Fruit fly (Drosophila melanogaster) whole organism, embryonic: Measurements from ENCODE around the gene CG13124.

Experiments
- ATbp ChIP-seq: fragments of 200-800 bp; sonication (Bioruptor generic); optimal IDR thresholded peaks from 2 replicates; lab custom pipeline; 2017; ENCODE audit warnings: missing biosample characterization, mild to moderate bottlenecking, missing genetic modification characterization, missing genetic modification reagents
- Awh ChIP-seq: fragments of 200-800 bp; sonication (Bioruptor generic); IDR thresholded peaks from 2 replicates; pipeline ENCODE4, ENCODE4 v1.3.6; 2022; ENCODE audit warnings: missing biosample characterization, missing genetic modification characterization
- C15 ChIP-seq: fragments of 200-800 bp; sonication (Bioruptor generic); IDR thresholded peaks from 3 replicates; pipeline ENCODE4 v1.3.6; 2022; ENCODE audit warnings: missing biosample characterization, missing genetic modification characterization
- CG10431 ChIP-seq: fragments of 200-800 bp; sonication (Bioruptor generic); optimal IDR thresholded peaks from 3 replicates; lab custom pipeline; 2018; ENCODE audit warnings: missing biosample characterization, mild to moderate bottlenecking, missing genetic modification characterization
- CG10462 ChIP-seq: fragments of 200-800 bp; sonication (Bioruptor generic); optimal IDR thresholded peaks from 2 replicates; lab custom pipeline; 2016; ENCODE audit warnings: missing biosample characterization, missing genetic modification characterization
- CG11696 ChIP-seq: fragments of 200-800 bp; sonication (Bioruptor generic); IDR thresholded peaks from 2 replicates; pipeline ENCODE4 v1.3.6; 2022; ENCODE audit warnings: missing biosample characterization, missing genetic modification characterization
- CG14860 ChIP-seq: fragments of 200-800 bp; sonication (Bioruptor generic); IDR thresholded peaks from 3 replicates; pipeline ENCODE4 v1.3.6; 2022; ENCODE audit warnings: missing biosample characterization, missing genetic modification characterization; ENCODE audit not compliant: partially characterized antibody
- CG15011 ChIP-seq: fragments of 200-800 bp; sonication (Bioruptor generic); optimal IDR thresholded peaks from 3 replicates; lab custom pipeline; 2018; ENCODE audit warnings: missing biosample characterization, mild to moderate bottlenecking, missing genetic modification characterization
- CG17568 ChIP-seq: fragments of 200-800 bp; sonication (Bioruptor generic); optimal IDR thresholded peaks from 2 replicates; lab custom pipeline; 2018; ENCODE audit warnings: missing biosample characterization, mild to moderate bottlenecking, missing genetic modification characterization, moderate library complexity
- CG17829 ChIP-seq: fragments of 200-800 bp; optimal IDR thresholded peaks from 2 replicates; lab custom pipeline; 2019; ENCODE audit warnings: missing biosample characterization, mild to moderate bottlenecking, missing genetic modification characterization, moderate library complexity
- CG17912 ChIP-seq: fragments of 200-800 bp; sonication (Bioruptor generic); optimal IDR thresholded peaks from 2 replicates; lab custom pipeline; 2018; ENCODE audit warnings: missing biosample characterization, mild to moderate bottlenecking, missing genetic modification characterization
- CG2199 ChIP-seq: fragments of 200-800 bp; sonication (Bioruptor generic); IDR thresholded peaks from 3 replicates; pipeline ENCODE4 v1.3.6; 2022; ENCODE audit warnings: missing biosample characterization, missing genetic modification characterization
- CG2889 ChIP-seq: fragments of 200-800 bp; sonication (Bioruptor generic); IDR thresholded peaks from 3 replicates; pipeline ENCODE4 v1.3.6; 2022; ENCODE audit warnings: missing biosample characterization, missing genetic modification characterization
- CG30431 ChIP-seq: fragments of 200-800 bp; sonication (Bioruptor generic); optimal IDR thresholded peaks from 2 replicates; lab custom pipeline; 2017; ENCODE audit warnings: missing biosample characterization, missing genetic modification characterization
- CG34224 ChIP-seq: fragments of 200-800 bp; sonication (Bioruptor generic); IDR thresholded peaks from 3 replicates; pipeline ENCODE4 v1.3.6; 2022; ENCODE audit warnings: missing biosample characterization, missing genetic modification characterization; ENCODE audit not compliant: partially characterized antibody
- CG7556 ChIP-seq: fragments of 200-800 bp; sonication (Bioruptor generic); optimal IDR thresholded peaks from 2 replicates; lab custom pipeline; 2017; ENCODE audit warnings: missing biosample characterization, mild to moderate bottlenecking, missing genetic modification characterization
- CG7745 ChIP-seq: fragments of 200-800 bp; sonication (Bioruptor generic); optimal IDR thresholded peaks from 2 replicates; lab custom pipeline; 2018; ENCODE audit warnings: missing biosample characterization, mild to moderate bottlenecking, missing genetic modification characterization, moderate library complexity
- CG7786 ChIP-seq: fragments of 200-800 bp; sonication (Bioruptor generic); optimal IDR thresholded peaks from 2 replicates; lab custom pipeline; 2016; ENCODE audit warnings: missing biosample characterization, missing genetic modification characterization
- CG7928 ChIP-seq: fragments of 200-800 bp; sonication (Bioruptor generic); optimal IDR thresholded peaks from 2 replicates; lab custom pipeline; 2017; ENCODE audit warnings: missing biosample characterization, mild to moderate bottlenecking, missing genetic modification characterization
- CG7987 ChIP-seq: fragments of 200-800 bp; sonication (Bioruptor generic); optimal IDR thresholded peaks from 2 replicates; lab custom pipeline; 2018; ENCODE audit warnings: missing biosample characterization, mild to moderate bottlenecking, missing genetic modification characterization, moderate library complexity
- CG8388 ChIP-seq: fragments of 200-800 bp; sonication (Bioruptor generic); optimal IDR thresholded peaks from 2 replicates; lab custom pipeline; 2019; ENCODE audit warnings: missing biosample characterization, mild to moderate bottlenecking, missing genetic modification characterization, moderate library complexity
- D19B ChIP-seq: fragments of 200-800 bp; sonication (Bioruptor generic); optimal IDR thresholded peaks from 2 replicates; lab custom pipeline; 2017; ENCODE audit warnings: missing biosample characterization, mild to moderate bottlenecking, missing genetic modification characterization
- Dek ChIP-seq: fragments of 200-800 bp; sonication (Bioruptor generic); optimal IDR thresholded peaks from 3 replicates; lab custom pipeline; 2019; ENCODE audit warnings: missing biosample characterization, mild to moderate bottlenecking, missing genetic modification characterization, moderate library complexity
- Eip74EF ChIP-seq, 2 experiments: fragments of 200-800 bp in 1 of 2; fragments of >200 bp in 1 of 2; sonication (Bioruptor generic) in 1 of 2; optimal IDR thresholded peaks; 2 replicates each; lab custom pipeline; 2017 to 2019; ENCODE audit warnings: missing biosample characterization in 2 of 2, missing genetic modification characterization in 2 of 2, mild to moderate bottlenecking in 1 of 2, moderate library complexity in 1 of 2
- Gug ChIP-seq: fragments of 200-800 bp; sonication (Bioruptor generic); IDR thresholded peaks from 4 replicates; pipeline ENCODE4 v1.3.6; 2022; ENCODE audit warnings: missing biosample characterization, missing genetic modification characterization
- Hand ChIP-seq: fragments of 200-800 bp; sonication (Bioruptor generic); optimal IDR thresholded peaks from 2 replicates; lab custom pipeline; 2017; ENCODE audit warnings: mild to moderate bottlenecking, missing biosample characterization, missing genetic modification reagents, missing genetic modification characterization
- Hr39 ChIP-seq: fragments of >200 bp; optimal IDR thresholded peaks from 2 replicates; lab custom pipeline; 2017
- Max ChIP-seq: fragments of 200-800 bp; sonication (Bioruptor generic); optimal IDR thresholded peaks from 2 replicates; lab custom pipeline; 2016; ENCODE audit warnings: missing biosample characterization, mild to moderate bottlenecking, missing genetic modification characterization
- Nf-YB ChIP-seq: fragments of 200-800 bp; sonication (Bioruptor generic); optimal IDR thresholded peaks from 3 replicates; lab custom pipeline; 2019; ENCODE audit warnings: missing biosample characterization, mild to moderate bottlenecking, missing genetic modification characterization, moderate library complexity
- Ptx1 ChIP-seq: fragments of 200-800 bp; sonication (Bioruptor generic); IDR thresholded peaks from 2 replicates; pipeline ENCODE4 v1.3.6; 2022; ENCODE audit warnings: missing biosample characterization, missing genetic modification characterization
- Scr ChIP-seq: fragments of 200-800 bp; sonication (Bioruptor generic); IDR thresholded peaks from 2 replicates; pipeline ENCODE4 v1.3.6; 2022; ENCODE audit warnings: missing biosample characterization, missing genetic modification characterization; ENCODE audit not compliant: partially characterized antibody
- ash1 ChIP-seq: fragments of 200-800 bp; sonication (Bioruptor generic); optimal IDR thresholded peaks from 2 replicates; lab custom pipeline; 2018; ENCODE audit warnings: missing biosample characterization, mild to moderate bottlenecking, missing genetic modification characterization
- cg ChIP-seq: fragments of 200-800 bp; sonication (Bioruptor generic); optimal IDR thresholded peaks from 3 replicates; lab custom pipeline; 2019; ENCODE audit warnings: missing biosample characterization, mild to moderate bottlenecking, missing genetic modification characterization, moderate library complexity
- chm ChIP-seq: fragments of 200-800 bp; sonication (Bioruptor generic); IDR thresholded peaks from 2 replicates; pipeline ENCODE4 v1.3.6; 2022; ENCODE audit warnings: missing biosample characterization, missing genetic modification characterization
- dmrt99B ChIP-seq: fragments of 200-800 bp; sonication (Bioruptor generic); optimal IDR thresholded peaks from 2 replicates; lab custom pipeline; 2018; ENCODE audit warnings: missing biosample characterization, mild to moderate bottlenecking, missing genetic modification characterization, moderate library complexity
- en ChIP-seq: fragments of 200-800 bp; sonication (Bioruptor generic); optimal IDR thresholded peaks from 2 replicates; lab custom pipeline; 2016; ENCODE audit warnings: missing biosample characterization, missing genetic modification characterization
- fd96Cb ChIP-seq: fragments of 200-800 bp; sonication (Bioruptor generic); optimal IDR thresholded peaks from 2 replicates; lab custom pipeline; 2018; ENCODE audit warnings: missing biosample characterization, mild to moderate bottlenecking, missing genetic modification characterization, moderate library complexity
- grn ChIP-seq: fragments of 200-800 bp; sonication (Bioruptor generic); optimal IDR thresholded peaks from 3 replicates; lab custom pipeline; 2017; ENCODE audit warnings: missing biosample characterization, missing genetic modification characterization
- hbn ChIP-seq: fragments of 200-800 bp; sonication (Bioruptor generic); IDR thresholded peaks from 2 replicates; pipeline ENCODE4 v1.3.6; 2022; ENCODE audit warnings: missing biosample characterization, missing genetic modification characterization; ENCODE audit not compliant: partially characterized antibody
- pan ChIP-seq, 4 experiments: fragments of >200 bp in 3 of 4; fragments of 200-800 bp in 1 of 4; sonication (Bioruptor generic) in 1 of 4; optimal IDR thresholded peaks in 3 of 4; IDR thresholded peaks in 1 of 4; 2 replicates each; pipeline versions ENCODE4 v1.3.6 to Lab custom; 2017 to 2022; ENCODE audit warnings: missing biosample characterization in 2 of 4, missing genetic modification characterization in 2 of 4, mixed read lengths in 1 of 4
- sens ChIP-seq: fragments of 200-800 bp; sonication (Bioruptor generic); peaks from one replicate; lab custom pipeline; 2016; ENCODE audit warnings: missing biosample characterization, missing genetic modification characterization
- slou ChIP-seq: fragments of 200-800 bp; sonication (Bioruptor generic); optimal IDR thresholded peaks from 3 replicates; lab custom pipeline; 2016; ENCODE audit warnings: missing biosample characterization, missing genetic modification characterization
- so ChIP-seq: fragments of 200-800 bp; sonication (Bioruptor generic); IDR thresholded peaks from 3 replicates; pipeline ENCODE4 v1.3.6; 2022; ENCODE audit warnings: missing biosample characterization, missing genetic modification characterization
- tio ChIP-seq: fragments of 200-800 bp; sonication (Bioruptor generic); optimal IDR thresholded peaks from 2 replicates; lab custom pipeline; 2017; ENCODE audit warnings: missing biosample characterization, missing genetic modification characterization, inconsistent platforms
- twi ChIP-seq: fragments of 200-800 bp; optimal IDR thresholded peaks from 2 replicates; lab custom pipeline; 2019; ENCODE audit warnings: missing biosample characterization, mild to moderate bottlenecking, missing genetic modification characterization, moderate library complexity
- unpg ChIP-seq: fragments of 200-800 bp; sonication (Bioruptor generic); optimal IDR thresholded peaks from 3 replicates; lab custom pipeline; 2018; ENCODE audit warnings: missing biosample characterization, mild to moderate bottlenecking, missing genetic modification characterization, moderate library complexity
- vnd ChIP-seq: fragments of 200-800 bp; sonication (Bioruptor generic); IDR thresholded peaks from 3 replicates; pipeline ENCODE4 v1.3.6; 2022; ENCODE audit warnings: missing biosample characterization, missing genetic modification characterization; ENCODE audit not compliant: partially characterized antibody
- wek ChIP-seq: fragments of 200-800 bp; sonication (Bioruptor generic); optimal IDR thresholded peaks from 3 replicates; lab custom pipeline; 2018; ENCODE audit warnings: missing biosample characterization, mild to moderate bottlenecking, missing genetic modification characterization, moderate library complexity
- yki ChIP-seq: fragments of >200 bp; optimal IDR thresholded peaks from 3 replicates; lab custom pipeline; 2018

The CG13124 gene

DNA sequence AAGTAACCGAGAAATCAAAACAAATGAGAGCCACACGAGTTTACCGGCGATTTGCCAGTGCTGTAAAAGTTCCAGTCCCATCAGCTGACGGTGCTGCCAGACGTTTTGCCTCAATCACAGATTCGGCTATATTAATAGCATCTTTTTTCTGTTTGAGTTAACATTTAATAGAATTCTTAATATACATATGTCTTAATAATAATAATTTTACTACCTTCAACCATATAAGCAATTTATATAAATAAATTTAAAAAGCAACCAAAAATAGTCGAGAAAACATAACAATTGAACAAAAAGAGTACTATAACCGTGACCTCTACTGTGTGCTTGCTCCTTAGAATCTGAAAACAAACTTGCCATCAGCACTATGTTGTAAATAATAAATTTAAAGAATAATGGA, 45.7 kb upstream of the CG13124 start, which contains the start of the genes CG13126 and CG4709 (continued):
- TF ChIP-seq D19B (peak; percentile 81), cg (GFP tag; lab: Kevin White, UChicago) (no peak), CG17568 (GFP tag; lab: Kevin White, UChicago) (peak; percentile 85), CG10462 (peak; percentile 73), fd96Cb (peak; percentile 91), Gug (GFP tag; lab: Robert Waterston, UW) (peak; percentile 48; the same call in 2 of the 4 replicates), CG14860 (GFP tag; lab: Robert Waterston, UW) (no peak), Awh (peak; percentile 89), wek (no peak), CG7928 (GFP tag; lab: Kevin White, UChicago) (peak; percentile 46), Nf-YB (GFP tag; lab: Kevin White, UChicago) (peak; percentile 78), CG7556 (GFP tag; lab: Kevin White, UChicago) (peak; percentile 92), C15 (0 out of 3 replicates have a peak, but pooled peaks have one; percentile 20), chm (peak; percentile 33; the same call in 1 of the 2 replicates), hbn (no peak), CG2199 (GFP tag; lab: Robert Waterston, UW) (peak; percentile 68; the same call in 1 of the 3 replicates), CG34224 (GFP tag; lab: Robert Waterston, UW) (no peak), CG17829 (tag; lab: Kevin White, UChicago) (peak; percentile 97), Hand (GFP tag; lab: Kevin White, UChicago) (peak; percentile 69), sens (GFP tag; lab: Kevin White, UChicago) (peak; percentile 96), ash1 (no peak), dmrt99B (tag; lab: Kevin White, UChicago) (peak; percentile 94), CG7987 (peak; percentile 60), CG7745 (tag; lab: Kevin White, UChicago) (no peak), so (GFP tag; lab: Robert Waterston, UW) (peak; percentile 77; the same call in 2 of the 3 replicates), CG10431 (peak; percentile 77), yki (lab: Kevin White, UChicago) (no peak), twi (tag; lab: Kevin White, UChicago) (peak; percentile 81), CG30431 (GFP tag; lab: Kevin White, UChicago) (peak; percentile 71), Scr (no peak), vnd (GFP tag; lab: Robert Waterston, UW) (no peak), Hr39 (no peak), Max (peak; percentile 92), Ptx1 (peak; percentile 93), slou (GFP tag; lab: Kevin White, UChicago) (peak; percentile 79), CG15011 (GFP tag; lab: Kevin White, UChicago) (peak; percentile 77), CG11696 (GFP tag; lab: Robert Waterston, UW) (peak; percentile 100), Dek (tag; lab: Kevin White, UChicago) (peak; percentile 92), tio (GFP tag; lab: Kevin White, UChicago) (peak; percentile 78), CG8388 (GFP tag; lab: Kevin White, UChicago) (peak; percentile 90), grn (GFP tag; lab: Kevin White, UChicago) (peak; percentile 37), ATbp (GFP tag; lab: Kevin White, UChicago) (peak; percentile 82), CG2889 (GFP tag; lab: Robert Waterston, UW) (peak; percentile 74; the same call in 2 of the 3 replicates), en (GFP tag; lab: Kevin White, UChicago) (peak; percentile 24), pan (optimal IDR thresholded peaks at IDR 0.05; lab: Kevin White, UChicago) (no peak), pan (GFP tag; optimal IDR thresholded peaks at IDR 0.05 in 1 of 2, IDR thresholded peaks at IDR 0.05 in 1 of 2) (peak in 1 of 2 experiments; percentile 94), unpg (peak; percentile 93), Eip74EF (GFP tag; optimal IDR thresholded peaks at IDR 0.05; lab: Kevin White, UChicago) (peak in 1 of 2 experiments; percentile 94), CG7786 (peak; percentile 9), CG17912 (peak; percentile 29)
